Worm (Caenorhabditis elegans): ENCODE measurements around the gene col-164.

col-164 gene

ce11 chrX:2089434-2089833, 3.8 kb upstream of the col-164 start, which contains the start of gene lsy-2 (continued):
- peak; percentile 52 for TF ChIP-seq snu-23 (GFP tag; optimal IDR thresholded peaks at IDR 0.05)
- TF ChIP-seq ceh-82 (tag; optimal IDR thresholded peaks at IDR 0.05): peak in 1 of 3 experiments; percentile 43
- TF ChIP-seq ztf-4 (tag; optimal IDR thresholded peaks at IDR 0.05): no peak
- peak; percentile 32 for TF ChIP-seq F16B12.6 (tag; optimal IDR thresholded peaks at IDR 0.05)
- no peak for TF ChIP-seq pax-3 (tag; optimal IDR thresholded peaks at IDR 0.05)
- TF ChIP-seq nhr-90 (tag; optimal IDR thresholded peaks at IDR 0.05; ENCODE audit: poor library complexity): peak; percentile 38
- no peak for TF ChIP-seq egl-13 (tag; optimal IDR thresholded peaks at IDR 0.05)
- TF ChIP-seq ces-1 (GFP tag; optimal IDR thresholded peaks at IDR 0.05): no peak
- TF ChIP-seq nhr-20 (tag; optimal IDR thresholded peaks at IDR 0.05): peak; percentile 53
- TF ChIP-seq ets-5 (GFP tag; IDR thresholded peaks at IDR 0.05): no peak
- TF ChIP-seq zip-4 (GFP tag; optimal IDR thresholded peaks at IDR 0.05): peak; percentile 30
- TF ChIP-seq efl-3 (GFP tag; optimal IDR thresholded peaks at IDR 0.05): no peak
- no peak for TF ChIP-seq nhr-11 (tag; optimal IDR thresholded peaks at IDR 0.05)
- no peak for TF ChIP-seq lir-3 (tag; optimal IDR thresholded peaks at IDR 0.05; ENCODE audit: poor library complexity)
- no peak for TF ChIP-seq ceh-88 (GFP tag; IDR thresholded peaks at IDR 0.05)
- no peak for TF ChIP-seq unc-30 (tag; optimal IDR thresholded peaks at IDR 0.05)
- TF ChIP-seq unc-130 (tag; optimal IDR thresholded peaks at IDR 0.05): peak; percentile 18
- no peak for TF ChIP-seq mef-2 (tag; optimal IDR thresholded peaks at IDR 0.05)
- no peak for TF ChIP-seq unc-86 (tag; optimal IDR thresholded peaks at IDR 0.05)
- TF ChIP-seq aly-2 (tag; optimal IDR thresholded peaks at IDR 0.05): no peak
- TF ChIP-seq ceh-90 (tag; optimal IDR thresholded peaks at IDR 0.05): no peak
- peak; percentile 45 for TF ChIP-seq nhr-47 (tag; optimal IDR thresholded peaks at IDR 0.05)
- no peak for TF ChIP-seq pag-3 (tag; optimal IDR thresholded peaks at IDR 0.05; ENCODE audit: borderline replicate concordance, insufficient read depth)
- TF ChIP-seq C04F5.9 (tag; optimal IDR thresholded peaks at IDR 0.05): no peak
- TF ChIP-seq mdl-1 (tag; optimal IDR thresholded peaks at IDR 0.05): peak in 1 of 2 experiments; percentile 48
- no peak for TF ChIP-seq snpc-4 (tag; optimal IDR thresholded peaks at IDR 0.05)
- TF ChIP-seq fkh-8 (tag; optimal IDR thresholded peaks at IDR 0.05): no peak
- TF ChIP-seq nhr-84 (tag; optimal IDR thresholded peaks at IDR 0.05): no peak
- no peak for TF ChIP-seq mab-9 (GFP tag; IDR thresholded peaks at IDR 0.05)
- TF ChIP-seq blmp-1 (tag; optimal IDR thresholded peaks at IDR 0.05): peak; percentile 55
- peak; percentile 36 to 78 for TF ChIP-seq efl-1 (optimal IDR thresholded peaks at IDR 0.05)
- TF ChIP-seq efl-1 (GFP tag; optimal IDR thresholded peaks at IDR 0.05 in 1 of 2): peak; percentile 76 to 97
- TF ChIP-seq ceh-63 (GFP tag; optimal IDR thresholded peaks at IDR 0.05): no peak
- peak; percentile 91 for TF ChIP-seq skn-1 (tag; optimal IDR thresholded peaks at IDR 0.05)
- no peak for TF ChIP-seq alr-1 (tag; optimal IDR thresholded peaks at IDR 0.05; ENCODE audit: borderline replicate concordance)
- peak; percentile 66 to 88 for TF ChIP-seq lin-35 (GFP tag; optimal IDR thresholded peaks at IDR 0.05)
- peak; percentile 25 for TF ChIP-seq tbx-2 (tag; optimal IDR thresholded peaks at IDR 0.05)
- no peak for TF ChIP-seq hpl-2 (GFP tag; optimal IDR thresholded peaks at IDR 0.05)

ce11 chrX:2090493-2090892, 2.8 kb upstream of the col-164 start:
- TF ChIP-seq lin-35 (GFP tag; optimal IDR thresholded peaks at IDR 0.05): peak in 1 of 2 experiments; percentile 77
- TF ChIP-seq snu-23 (GFP tag; optimal IDR thresholded peaks at IDR 0.05): peak; percentile 19
- TF ChIP-seq unc-30 (tag; optimal IDR thresholded peaks at IDR 0.05): no peak
- no peak for TF ChIP-seq tbx-2 (tag; optimal IDR thresholded peaks at IDR 0.05)
- no peak for TF ChIP-seq unc-86 (tag; optimal IDR thresholded peaks at IDR 0.05)
- no peak for TF ChIP-seq nhr-76 (tag; optimal IDR thresholded peaks at IDR 0.05)
- TF ChIP-seq nhr-20 (tag; optimal IDR thresholded peaks at IDR 0.05): peak; percentile 50
- TF ChIP-seq dpl-1 (GFP tag; optimal IDR thresholded peaks at IDR 0.05): no peak
- no peak for TF ChIP-seq sox-4 (tag; optimal IDR thresholded peaks at IDR 0.05)
- TF ChIP-seq nhr-19 (GFP tag; conservative IDR thresholded peaks at IDR 0.05): no peak
- TF ChIP-seq alr-1 (tag; optimal IDR thresholded peaks at IDR 0.05; ENCODE audit: borderline replicate concordance): no peak
- peak in 1 of 2 experiments; percentile 8 for TF ChIP-seq mdl-1 (tag; optimal IDR thresholded peaks at IDR 0.05)
- TF ChIP-seq nhr-71 (tag; optimal IDR thresholded peaks at IDR 0.05): peak; percentile 29
- TF ChIP-seq nhr-12 (tag; optimal IDR thresholded peaks at IDR 0.05): no peak
- TF ChIP-seq nhr-85 (tag): peak; percentile 44
- peak; percentile 6 for TF ChIP-seq snpc-4 (tag; optimal IDR thresholded peaks at IDR 0.05)
- TF ChIP-seq unc-98 (GFP tag; IDR thresholded peaks at IDR 0.05): no peak
- TF ChIP-seq nhr-90 (tag; optimal IDR thresholded peaks at IDR 0.05; ENCODE audit: poor library complexity): peak; percentile 44
- peak; percentile 30 for TF ChIP-seq mep-1 (tag; optimal IDR thresholded peaks at IDR 0.05)
- peak in 2 of 6 experiments; percentile 39 to 63 for TF ChIP-seq elt-3 (tag; optimal IDR thresholded peaks at IDR 0.05)
- peak; percentile 24 for TF ChIP-seq blmp-1 (tag; optimal IDR thresholded peaks at IDR 0.05)
- TF ChIP-seq elt-2 (tag; optimal IDR thresholded peaks at IDR 0.05): peak; percentile 73
- TF ChIP-seq efl-1 (optimal IDR thresholded peaks at IDR 0.05): no peak
- peak in 1 of 2 experiments; percentile 93 for TF ChIP-seq efl-1 (GFP tag; optimal IDR thresholded peaks at IDR 0.05 in 1 of 2)
- TF ChIP-seq ztf-11 (tag; optimal IDR thresholded peaks at IDR 0.05): no peak
- no peak for TF ChIP-seq lin-13 (GFP tag; optimal IDR thresholded peaks at IDR 0.05)
- no peak for TF ChIP-seq nhr-11 (tag; optimal IDR thresholded peaks at IDR 0.05)
